Fruit fly (Drosophila melanogaster) whole organism, embryonic: Measurements from ENCODE around the gene CG33679.
A peak's percentile ranks its signal among the peaks of the same experiment; 100 is the strongest.

Experiments used
- Ada2b ChIP-seq: fragments of 200-800 bp; sonication (Bioruptor generic); IDR thresholded peaks from 2 replicates; pipeline ENCODE4 v1.3.6; 2022; ENCODE audit warnings: missing biosample characterization, missing genetic modification characterization
- Adf1 ChIP-seq: fragments of 200-800 bp; sonication (Bioruptor generic); IDR thresholded peaks from 2 replicates; pipeline ENCODE4 v1.3.6; 2022; ENCODE audit warnings: missing biosample characterization, missing genetic modification characterization
- Atf3 ChIP-seq: fragments of 200-800 bp; sonication (Bioruptor generic); optimal IDR thresholded peaks from 3 replicates; lab custom pipeline; 2016; ENCODE audit warnings: missing biosample characterization, missing genetic modification characterization
- Blimp-1 ChIP-seq: fragments of 200-800 bp; sonication (Bioruptor generic); optimal IDR thresholded peaks from 3 replicates; lab custom pipeline; 2018; ENCODE audit warnings: missing biosample characterization, missing genetic modification characterization, mild to moderate bottlenecking, moderate library complexity, missing genetic modification reagents
- CG1024 ChIP-seq: fragments of 200-800 bp; sonication (Bioruptor generic); IDR thresholded peaks from 2 replicates; pipeline ENCODE4 v1.3.6; 2022; ENCODE audit warnings: missing biosample characterization, missing genetic modification characterization
- CG10366 ChIP-seq: fragments of 200-800 bp; sonication (Bioruptor generic); IDR thresholded peaks from 2 replicates; pipeline ENCODE4 v1.3.6; 2022; ENCODE audit warnings: missing biosample characterization, missing genetic modification characterization
- CG10543 ChIP-seq: fragments of 200-800 bp; sonication (Bioruptor generic); optimal IDR thresholded peaks from 3 replicates; lab custom pipeline; 2017; ENCODE audit warnings: missing biosample characterization, mild to moderate bottlenecking, missing genetic modification characterization, moderate library complexity
- CG11398 ChIP-seq: fragments of 200-800 bp; sonication (Bioruptor generic); optimal IDR thresholded peaks from 2 replicates; lab custom pipeline; 2016; ENCODE audit warnings: missing biosample characterization, missing genetic modification characterization
- CG11723 ChIP-seq: fragments of 200-800 bp; sonication (Bioruptor generic); optimal IDR thresholded peaks from 2 replicates; lab custom pipeline; 2017; ENCODE audit warnings: missing biosample characterization, mild to moderate bottlenecking, missing genetic modification characterization
- CG12942 ChIP-seq: fragments of 200-800 bp; sonication (Bioruptor generic); optimal IDR thresholded peaks from 3 replicates; lab custom pipeline; 2016; ENCODE audit warnings: missing biosample characterization, missing genetic modification characterization
- CG14860 ChIP-seq: fragments of 200-800 bp; sonication (Bioruptor generic); IDR thresholded peaks from 3 replicates; pipeline ENCODE4 v1.3.6; 2022; ENCODE audit warnings: missing biosample characterization, missing genetic modification characterization; ENCODE audit not compliant: partially characterized antibody
- CG15269 ChIP-seq: fragments of 200-800 bp; sonication (Bioruptor generic); optimal IDR thresholded peaks from 2 replicates; lab custom pipeline; 2018; ENCODE audit warnings: missing biosample characterization, mild to moderate bottlenecking, missing genetic modification characterization, moderate library complexity
- CG1603 ChIP-seq: fragments of 200-800 bp; sonication (Bioruptor generic); optimal IDR thresholded peaks from 2 replicates; lab custom pipeline; 2019; ENCODE audit warnings: missing biosample characterization, mild to moderate bottlenecking, missing genetic modification characterization, moderate library complexity
- CG16813 ChIP-seq: fragments of 200-800 bp; sonication (Bioruptor generic); IDR thresholded peaks from 3 replicates; pipeline ENCODE4 v1.3.6; 2022; ENCODE audit warnings: missing biosample characterization, missing genetic modification characterization; ENCODE audit not compliant: partially characterized antibody
- CG17359 ChIP-seq: fragments of 200-800 bp; sonication (Bioruptor generic); optimal IDR thresholded peaks from 3 replicates; lab custom pipeline; 2018; ENCODE audit warnings: missing biosample characterization, mild to moderate bottlenecking, missing genetic modification characterization, moderate library complexity
- CG2889 ChIP-seq: fragments of 200-800 bp; sonication (Bioruptor generic); IDR thresholded peaks from 3 replicates; pipeline ENCODE4 v1.3.6; 2022; ENCODE audit warnings: missing biosample characterization, missing genetic modification characterization
- CG30403 ChIP-seq: fragments of 200-800 bp; sonication (Bioruptor generic); optimal IDR thresholded peaks from 3 replicates; lab custom pipeline; 2016; ENCODE audit warnings: missing biosample characterization, missing genetic modification characterization
- CG33213 ChIP-seq: fragments of 200-800 bp; sonication (Bioruptor generic); optimal IDR thresholded peaks from 3 replicates; lab custom pipeline; 2016; ENCODE audit warnings: missing biosample characterization, missing genetic modification characterization
- CG7372 ChIP-seq: fragments of 200-800 bp; sonication (Bioruptor generic); IDR thresholded peaks from 2 replicates; pipeline ENCODE4 v1.3.6; 2022; ENCODE audit warnings: missing biosample characterization, missing genetic modification characterization
- CG7987 ChIP-seq: fragments of 200-800 bp; sonication (Bioruptor generic); optimal IDR thresholded peaks from 2 replicates; lab custom pipeline; 2018; ENCODE audit warnings: missing biosample characterization, mild to moderate bottlenecking, missing genetic modification characterization, moderate library complexity
- CG9215 ChIP-seq: fragments of 200-800 bp; sonication (Bioruptor generic); IDR thresholded peaks from 2 replicates; pipeline ENCODE4 v1.3.6; 2022; ENCODE audit warnings: missing biosample characterization, missing genetic modification characterization
- CG9797 ChIP-seq: fragments of 200-800 bp; sonication (Bioruptor generic); optimal IDR thresholded peaks from 3 replicates; lab custom pipeline; 2018; ENCODE audit warnings: missing biosample characterization, mild to moderate bottlenecking, missing genetic modification characterization
- CTCF ChIP-seq: fragments of 200-800 bp; sonication (Bioruptor generic); optimal IDR thresholded peaks from 2 replicates; lab custom pipeline; 2017; ENCODE audit warnings: missing biosample characterization, mild to moderate bottlenecking, missing genetic modification characterization, moderate library complexity
- Chrac-16 ChIP-seq: fragments of 200-800 bp; sonication (Bioruptor generic); optimal IDR thresholded peaks from 3 replicates; lab custom pipeline; 2016; ENCODE audit warnings: missing biosample characterization, missing genetic modification characterization
- Dek ChIP-seq: fragments of 200-800 bp; sonication (Bioruptor generic); optimal IDR thresholded peaks from 3 replicates; lab custom pipeline; 2019; ENCODE audit warnings: missing biosample characterization, mild to moderate bottlenecking, missing genetic modification characterization, moderate library complexity
- Jarid2 ChIP-seq: fragments of 200-800 bp; sonication (Bioruptor generic); optimal IDR thresholded peaks from 3 replicates; lab custom pipeline; 2017; ENCODE audit warnings: mild to moderate bottlenecking, missing biosample characterization, missing genetic modification reagents, missing genetic modification characterization
- Mad ChIP-seq: fragments of 200-800 bp; sonication (Bioruptor generic); optimal IDR thresholded peaks from 2 replicates; lab custom pipeline; 2016; ENCODE audit warnings: missing biosample characterization, missing genetic modification characterization
- NFAT ChIP-seq: fragments of 200-800 bp; sonication (Bioruptor generic); IDR thresholded peaks from 2 replicates; pipeline ENCODE4 v1.3.6; 2022; ENCODE audit warnings: missing biosample characterization, missing genetic modification characterization
- Neu2 ChIP-seq: fragments of 200-800 bp; sonication (Bioruptor generic); optimal IDR thresholded peaks from 3 replicates; lab custom pipeline; 2016; ENCODE audit warnings: missing biosample characterization, missing genetic modification characterization, borderline replicate concordance
- PHDP ChIP-seq: fragments of 200-800 bp; sonication (Bioruptor generic); optimal IDR thresholded peaks from 3 replicates; lab custom pipeline; 2018; ENCODE audit warnings: missing biosample characterization, mild to moderate bottlenecking, missing genetic modification characterization, moderate library complexity
- Poxn ChIP-seq: fragments of 200-800 bp; sonication (Bioruptor generic); IDR thresholded peaks from 2 replicates; pipeline ENCODE4 v1.3.6; 2022; ENCODE audit warnings: missing biosample characterization, missing genetic modification characterization
- Ravus ChIP-seq: fragments of 200-800 bp; sonication (Bioruptor generic); IDR thresholded peaks from 2 replicates; pipeline ENCODE4 v1.3.6; 2022; ENCODE audit warnings: missing biosample characterization, missing genetic modification characterization
- Scr ChIP-seq: fragments of 200-800 bp; sonication (Bioruptor generic); IDR thresholded peaks from 2 replicates; pipeline ENCODE4 v1.3.6; 2022; ENCODE audit warnings: missing biosample characterization, missing genetic modification characterization; ENCODE audit not compliant: partially characterized antibody
- Xrp1 ChIP-seq: fragments of 200-800 bp; sonication (Bioruptor generic); IDR thresholded peaks from 2 replicates; pipeline ENCODE4 v1.3.6; 2022; ENCODE audit warnings: missing biosample characterization, missing genetic modification characterization
- ara ChIP-seq: fragments of 200-800 bp; sonication (Bioruptor generic); IDR thresholded peaks from 2 replicates; pipeline ENCODE4 v1.3.6; 2022; ENCODE audit warnings: missing biosample characterization, missing genetic modification characterization
- bbx ChIP-seq: fragments of 200-800 bp; sonication (Bioruptor generic); IDR thresholded peaks from 2 replicates; pipeline ENCODE4 v1.3.6; 2022; ENCODE audit warnings: missing biosample characterization, missing genetic modification characterization; ENCODE audit not compliant: partially characterized antibody
- cad ChIP-seq: fragments of >200 bp; optimal IDR thresholded peaks from 2 replicates; lab custom pipeline; 2017; ENCODE audit warnings: missing biosample characterization, missing genetic modification characterization
- exex ChIP-seq: fragments of 200-800 bp; sonication (Bioruptor generic); optimal IDR thresholded peaks from 4 replicates; lab custom pipeline; 2018; ENCODE audit warnings: missing biosample characterization, mild to moderate bottlenecking, missing genetic modification characterization, moderate library complexity
- fd102C ChIP-seq: fragments of 200-800 bp; sonication (Bioruptor generic); optimal IDR thresholded peaks from 2 replicates; lab custom pipeline; 2018; ENCODE audit warnings: missing biosample characterization, mild to moderate bottlenecking, missing genetic modification characterization, moderate library complexity
- fd64A ChIP-seq: fragments of 200-800 bp; sonication (Bioruptor generic); optimal IDR thresholded peaks from 3 replicates; lab custom pipeline; 2018; ENCODE audit warnings: missing biosample characterization, mild to moderate bottlenecking, missing genetic modification characterization
- fd96Cb ChIP-seq: fragments of 200-800 bp; sonication (Bioruptor generic); optimal IDR thresholded peaks from 2 replicates; lab custom pipeline; 2018; ENCODE audit warnings: missing biosample characterization, mild to moderate bottlenecking, missing genetic modification characterization, moderate library complexity
- gcm ChIP-seq: fragments of 200-800 bp; sonication (Bioruptor generic); optimal IDR thresholded peaks from 2 replicates; lab custom pipeline; 2019; ENCODE audit warnings: missing biosample characterization, mild to moderate bottlenecking, missing genetic modification characterization, moderate library complexity
- grn ChIP-seq: fragments of 200-800 bp; sonication (Bioruptor generic); optimal IDR thresholded peaks from 3 replicates; lab custom pipeline; 2017; ENCODE audit warnings: missing biosample characterization, missing genetic modification characterization
- nerfin-2 ChIP-seq: fragments of 200-800 bp; sonication (Bioruptor generic); IDR thresholded peaks from 2 replicates; pipeline ENCODE4 v1.3.6; 2022; ENCODE audit warnings: missing biosample characterization, missing genetic modification characterization; ENCODE audit not compliant: partially characterized antibody
- p53 ChIP-seq: fragments of 200-800 bp; sonication (Bioruptor generic); optimal IDR thresholded peaks from 2 replicates; lab custom pipeline; 2016; ENCODE audit warnings: missing biosample characterization, missing genetic modification characterization
- row ChIP-seq: fragments of 200-800 bp; sonication (Bioruptor generic); IDR thresholded peaks from 3 replicates; pipeline ENCODE4 v1.3.6; 2022; ENCODE audit warnings: missing biosample characterization, missing genetic modification characterization
- sim ChIP-seq: fragments of 200-800 bp; sonication (Bioruptor generic); IDR thresholded peaks from 2 replicates; pipeline ENCODE4 v1.3.6; 2022; ENCODE audit warnings: missing biosample characterization, missing genetic modification characterization
- vvl ChIP-seq: fragments of 200-800 bp; sonication (Bioruptor generic); IDR thresholded peaks from 2 replicates; pipeline ENCODE4 v1.3.6; 2022; ENCODE audit warnings: missing biosample characterization, missing genetic modification characterization
- zf30C ChIP-seq: fragments of 200-800 bp; sonication (Bioruptor generic); optimal IDR thresholded peaks from 3 replicates; lab custom pipeline; 2018; ENCODE audit warnings: missing biosample characterization, mild to moderate bottlenecking, missing genetic modification characterization

CG33679 gene

DNA sequence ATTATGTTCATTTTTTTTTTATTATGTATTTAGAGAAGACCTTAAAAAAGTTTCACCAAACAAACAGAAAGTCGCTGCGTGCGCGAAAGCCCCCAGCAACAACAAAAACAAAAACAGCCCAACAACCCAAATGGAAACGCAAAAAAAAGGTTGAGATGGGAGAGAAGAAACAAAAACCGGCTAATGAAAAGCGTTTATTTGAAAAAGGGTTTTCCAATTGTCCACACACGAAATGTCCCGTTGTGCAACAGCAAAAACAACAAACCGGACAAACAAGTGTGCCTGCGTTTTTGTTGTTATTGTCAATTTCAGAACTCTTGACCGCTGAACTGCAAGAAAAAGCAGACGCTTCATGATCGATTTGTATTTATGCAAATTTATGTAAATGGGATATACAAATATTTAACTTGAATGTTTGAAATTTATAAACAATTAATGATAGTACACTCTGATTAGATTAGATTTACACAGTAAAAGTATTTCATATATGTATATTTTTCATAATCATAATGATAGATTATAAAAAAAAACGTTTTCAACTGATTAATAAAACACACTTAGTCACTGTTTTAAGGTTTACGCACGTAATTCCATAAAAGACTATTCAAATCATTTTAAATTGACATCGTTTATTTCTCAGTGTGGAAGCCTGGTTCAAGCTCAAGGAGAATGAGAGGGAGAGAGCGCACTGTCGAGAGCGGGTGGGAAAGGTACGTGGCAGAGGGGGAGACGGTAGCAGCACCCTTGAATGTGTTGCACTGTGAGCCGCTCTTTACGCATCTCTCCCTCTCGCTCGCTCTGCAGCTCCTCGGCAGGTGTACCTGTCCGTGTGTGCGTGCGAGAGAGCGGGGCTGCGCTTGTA is 1.5 kb upstream of the CG33679 start (continued):
- TF ChIP-seq CG7372 (GFP tag; lab: Robert Waterston, UW), result peak; percentile 50; the same call in 1 of the 2 replicates
- no peak for TF ChIP-seq p53 (GFP tag; lab: Kevin White, UChicago)
- peak; percentile 74 for TF ChIP-seq gcm (GFP tag; lab: Kevin White, UChicago)
- TF ChIP-seq zf30C, result peak; percentile 75
- no peak for TF ChIP-seq CG16813 (GFP tag; lab: Robert Waterston, UW)
- TF ChIP-seq CG30403, result peak; percentile 88
- peak; percentile 78 for TF ChIP-seq CG17359
- peak; percentile 77 for TF ChIP-seq PHDP (tag; lab: Kevin White, UChicago)
- TF ChIP-seq CG1024 (GFP tag; lab: Robert Waterston, UW), result peak; percentile 47
- TF ChIP-seq grn (GFP tag; lab: Kevin White, UChicago), result peak; percentile 6
- no peak for TF ChIP-seq Neu2
- TF ChIP-seq NFAT (GFP tag; lab: Robert Waterston, UW), result no peak
- peak; percentile 51; the same call in 1 of the 3 replicates for TF ChIP-seq CG2889 (GFP tag; lab: Robert Waterston, UW)
- peak; percentile 68 for TF ChIP-seq CG11723 (GFP tag; lab: Kevin White, UChicago)
- peak; percentile 10 for TF ChIP-seq CG10543 (GFP tag; lab: Kevin White, UChicago)
- TF ChIP-seq Blimp-1 (GFP tag; lab: Kevin White, UChicago), result peak; percentile 82
- no peak for TF ChIP-seq CG9797 (GFP tag; lab: Kevin White, UChicago)
- TF ChIP-seq bbx, result no peak
- TF ChIP-seq CTCF (GFP tag; lab: Kevin White, UChicago), result peak; percentile 31
- no peak for TF ChIP-seq CG33213
- TF ChIP-seq CG15269 (tag; lab: Kevin White, UChicago), result peak; percentile 72
- TF ChIP-seq CG7987 (GFP tag; lab: Kevin White, UChicago), result peak; percentile 54
- peak; percentile 75 for TF ChIP-seq row (GFP tag; lab: Robert Waterston, UW)
- peak; percentile 67; the same call in 1 of the 2 replicates for TF ChIP-seq Ada2b (GFP tag; lab: Robert Waterston, UW)
- peak; percentile 41 for TF ChIP-seq Dek (tag; lab: Kevin White, UChicago)
- TF ChIP-seq Xrp1 (GFP tag; lab: Robert Waterston, UW), result peak; percentile 86
- no peak for TF ChIP-seq CG14860 (GFP tag; lab: Robert Waterston, UW)
- no peak for TF ChIP-seq Atf3 (GFP tag; lab: Kevin White, UChicago)
- TF ChIP-seq CG1603 (tag; lab: Kevin White, UChicago), result no peak
- no peak for TF ChIP-seq CG11398 (GFP tag; lab: Kevin White, UChicago)
- peak; percentile 23; the same call in 1 of the 2 replicates for TF ChIP-seq Adf1
- TF ChIP-seq Mad (GFP tag; lab: Kevin White, UChicago), result peak; percentile 39
- TF ChIP-seq fd64A (GFP tag; lab: Kevin White, UChicago), result no peak
- no peak; the same call in 1 of the 2 replicates for TF ChIP-seq sim (GFP tag; lab: Robert Waterston, UW)
- TF ChIP-seq Poxn (GFP tag; lab: Robert Waterston, UW), result no peak
- TF ChIP-seq cad (GFP tag; lab: Kevin White, UChicago), result no peak
- TF ChIP-seq nerfin-2 (GFP tag; lab: Robert Waterston, UW), result no peak
- peak; percentile 10; the same call in 1 of the 2 replicates for TF ChIP-seq Ravus (GFP tag; lab: Robert Waterston, UW)
- TF ChIP-seq ara (GFP tag; lab: Robert Waterston, UW), result peak; percentile 67
- no peak for TF ChIP-seq fd102C (GFP tag; lab: Kevin White, UChicago)
- peak; percentile 69 for TF ChIP-seq CG12942 (GFP tag; lab: Kevin White, UChicago)
- TF ChIP-seq fd96Cb (tag; lab: Kevin White, UChicago), result peak; percentile 86
- TF ChIP-seq Scr (GFP tag; lab: Robert Waterston, UW), result no peak
- peak; percentile 88 for TF ChIP-seq vvl (GFP tag; lab: Robert Waterston, UW)
- no peak for TF ChIP-seq CG9215 (GFP tag; lab: Robert Waterston, UW)
- TF ChIP-seq exex (tag; lab: Kevin White, UChicago), result peak; percentile 19
- peak; percentile 49 for TF ChIP-seq Chrac-16
- TF ChIP-seq CG10366 (GFP tag; lab: Robert Waterston, UW), result peak; percentile 32; the same call in 1 of the 2 replicates
- peak; percentile 41 for TF ChIP-seq Jarid2 (GFP tag; lab: Kevin White, UChicago)
